Fruit fly (Drosophila melanogaster): Measurements from ENCODE around the gene Smyd5.

Smyd5 gene

dm6 chr3R:21176663-21177145 lies 41.9 kb downstream of the Smyd5 start (continued):
- TF ChIP-seq cwo (GFP tag; optimal IDR thresholded peaks at IDR 0.05) (peak; percentile 67), Poxn (GFP tag; IDR thresholded peaks at IDR 0.05) (no peak), Mrtf (GFP tag; IDR thresholded peaks at IDR 0.05) (no peak), gsb-n (tag; optimal IDR thresholded peaks at IDR 0.05) (no peak), C15 (GFP tag; IDR thresholded peaks at IDR 0.05) (no peak), CG17328 (GFP tag; IDR thresholded peaks at IDR 0.05) (peak; percentile 32; the same call in 1 of the 2 replicates), lilli (GFP tag; optimal IDR thresholded peaks at IDR 0.05) (no peak), insv (GFP tag; optimal IDR thresholded peaks at IDR 0.05) (no peak), Doc2 (GFP tag; IDR thresholded peaks at IDR 0.05) (no peak), gcm (GFP tag; optimal IDR thresholded peaks at IDR 0.05) (no peak), sna (GFP tag; IDR thresholded peaks at IDR 0.05; ENCODE audit: partially characterized antibody) (no peak), CG42726 (GFP tag; IDR thresholded peaks at IDR 0.05; ENCODE audit: partially characterized antibody) (no peak), B-H2 (GFP tag; optimal IDR thresholded peaks at IDR 0.05) (no peak), Gsc (GFP tag; IDR thresholded peaks at IDR 0.05) (no peak), CG16863 (GFP tag; optimal IDR thresholded peaks at IDR 0.05) (no peak), grau (tag; optimal IDR thresholded peaks at IDR 0.05) (no peak), MESR4 (GFP tag; optimal IDR thresholded peaks at IDR 0.05) (no peak), CG31365 (tag; optimal IDR thresholded peaks at IDR 0.05) (no peak), CG15601 (tag; optimal IDR thresholded peaks at IDR 0.05) (peak; percentile 21), Chrac-16 (GFP tag; optimal IDR thresholded peaks at IDR 0.05) (no peak), peb (GFP tag; IDR thresholded peaks at IDR 0.05) (no peak), Ada2b (GFP tag; IDR thresholded peaks at IDR 0.05) (no peak), wdn (GFP tag; IDR thresholded peaks at IDR 0.05) (0 out of 2 replicates have a peak, but pooled peaks have one; percentile 30), disco-r (GFP tag; optimal IDR thresholded peaks at IDR 0.05) (no peak), CG13296 (GFP tag; optimal IDR thresholded peaks at IDR 0.05) (no peak)

dm6 chr3R:21169525-21170149 lies 49.0 kb downstream of the Smyd5 start:
- TF ChIP-seq CG14050 (GFP tag; IDR thresholded peaks at IDR 0.05), result no peak
- TF ChIP-seq z (GFP tag; IDR thresholded peaks at IDR 0.05), result 0 out of 3 replicates have a peak, but pooled peaks have one; percentile 43
- TF ChIP-seq CG32772 (GFP tag; IDR thresholded peaks at IDR 0.05), result no peak
- TF ChIP-seq CG9932 (GFP tag; IDR thresholded peaks at IDR 0.05), result 0 out of 2 replicates have a peak, but pooled peaks have one; percentile 12
- TF ChIP-seq Blimp-1 (GFP tag; optimal IDR thresholded peaks at IDR 0.05), result peak; percentile 32
- TF ChIP-seq Drgx (GFP tag; IDR thresholded peaks at IDR 0.05), result peak; percentile 47; the same call in 1 of the 2 replicates
- TF ChIP-seq CG34224 (GFP tag; IDR thresholded peaks at IDR 0.05; ENCODE audit: partially characterized antibody), result 0 out of 3 replicates have a peak, but pooled peaks have one; percentile 13
- no peak for TF ChIP-seq ci (GFP tag; IDR thresholded peaks at IDR 0.05)
- TF ChIP-seq chinmo (GFP tag; IDR thresholded peaks at IDR 0.05; ENCODE audit: partially characterized antibody), result peak; percentile 86; the same call in 3 of the 4 replicates
- TF ChIP-seq bigmax (GFP tag; optimal IDR thresholded peaks at IDR 0.05), result no peak
- 0 out of 2 replicates have a peak, but pooled peaks have one; percentile 6 for TF ChIP-seq CG14014 (GFP tag; IDR thresholded peaks at IDR 0.05)
- TF ChIP-seq cwo (GFP tag; optimal IDR thresholded peaks at IDR 0.05), result peak; percentile 85
- no peak for TF ChIP-seq klu (GFP tag; IDR thresholded peaks at IDR 0.05)

- TF ChIP-seq Six4 (GFP tag; optimal IDR thresholded peaks at IDR 0.05) (no peak), Med (GFP tag) (peak; percentile 18)
These were observed 50.5 kb downstream of the Smyd5 start, which contains the start of gene Snmp1 for dm6 chr3R:21168105-21168504. Gene Snmp1, minus strand, starts transcription at chr3R:21168205.
